Worm (Caenorhabditis elegans): ENCODE data around the gene rfc-4.

The rfc-4 gene

DNA sequence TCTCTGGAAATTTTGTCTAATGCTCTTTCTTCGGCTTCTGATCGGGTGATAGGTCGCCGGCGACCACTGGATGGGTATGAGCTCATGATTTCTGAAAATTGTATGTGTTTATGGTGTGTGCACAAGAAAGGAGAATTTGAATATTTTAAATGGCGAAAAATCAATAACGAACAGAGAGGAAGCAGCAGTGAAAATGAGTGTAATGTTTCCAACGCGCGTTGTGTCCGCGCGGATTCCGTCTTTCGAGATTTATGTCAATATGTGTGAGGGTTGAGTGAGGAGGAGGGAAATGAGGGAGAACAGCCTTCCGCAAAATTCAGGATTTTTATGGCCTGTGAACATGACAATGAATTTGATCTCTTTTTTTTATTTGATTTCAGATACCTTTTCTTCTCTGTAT lies 43.3 kb upstream of the rfc-4 start, which contains the start of gene flap-1:
flap-1 (minus strand) TSS at position 101 of the 400 bp plus-strand sequence.
- TF ChIP-seq Y55F3AM.14 (GFP tag; optimal IDR thresholded peaks at IDR 0.05) (no peak), egl-27 (tag; optimal IDR thresholded peaks at IDR 0.05) (no peak), aly-2 (tag; optimal IDR thresholded peaks at IDR 0.05) (no peak), dmd-4 (tag; optimal IDR thresholded peaks at IDR 0.05) (no peak), sem-4 (tag; optimal IDR thresholded peaks at IDR 0.05) (no peak)

DNA sequence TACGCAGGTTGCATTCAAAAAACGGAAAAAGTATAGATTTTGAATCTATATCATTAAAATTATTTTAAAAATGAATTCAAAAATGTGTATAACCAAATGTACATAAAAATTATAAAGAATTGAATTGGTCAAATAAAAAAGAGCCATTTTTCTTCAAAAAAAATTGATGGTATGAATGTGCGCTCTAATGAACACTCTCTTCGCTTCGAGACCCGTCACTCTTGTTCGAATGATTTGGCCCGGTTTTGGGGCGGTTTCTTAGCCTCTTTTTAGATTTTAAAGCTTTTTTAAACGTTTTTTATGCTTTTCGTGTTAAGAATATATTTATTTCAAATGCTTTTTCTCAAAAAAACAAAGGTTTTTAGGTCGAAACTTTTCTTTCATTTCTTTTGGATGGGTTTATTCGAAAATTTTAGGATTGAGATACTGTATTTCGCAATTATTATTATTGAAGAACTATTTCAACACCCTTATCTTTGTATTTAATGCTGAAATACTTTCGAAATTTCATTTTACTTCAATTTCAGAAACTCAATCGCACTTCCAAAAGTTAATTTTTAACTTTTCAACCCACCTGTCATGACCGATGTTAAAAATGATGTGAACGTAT lies 42.4 kb upstream of the rfc-4 start, which contains the start of gene inf-1:
inf-1 (plus strand) TSS at position 577 of the 610 bp plus-strand sequence.
- TF ChIP-seq unc-55 (GFP tag; optimal IDR thresholded peaks at IDR 0.05) (peak; percentile 70), lsy-2 (tag; optimal IDR thresholded peaks at IDR 0.05) (peak; percentile 18 to 84), nhr-21 (tag; optimal IDR thresholded peaks at IDR 0.05) (peak; percentile 0), fos-1 (tag; optimal IDR thresholded peaks at IDR 0.05) (peak; percentile 24), alr-1 (tag; optimal IDR thresholded peaks at IDR 0.05) (no peak), nhr-23 (tag; optimal IDR thresholded peaks at IDR 0.05) (no peak), nhr-129 (tag; optimal IDR thresholded peaks at IDR 0.05) (peak; percentile 52), mab-5 (tag; optimal IDR thresholded peaks at IDR 0.05) (no peak), sem-4 (tag; optimal IDR thresholded peaks at IDR 0.05) (peak; percentile 0), C34F6.9 (tag; optimal IDR thresholded peaks at IDR 0.05) (peak; percentile 72), lin-13 (GFP tag; optimal IDR thresholded peaks at IDR 0.05) (peak; percentile 29), crh-2 (tag; optimal IDR thresholded peaks at IDR 0.05) (peak; percentile 13)

DNA sequence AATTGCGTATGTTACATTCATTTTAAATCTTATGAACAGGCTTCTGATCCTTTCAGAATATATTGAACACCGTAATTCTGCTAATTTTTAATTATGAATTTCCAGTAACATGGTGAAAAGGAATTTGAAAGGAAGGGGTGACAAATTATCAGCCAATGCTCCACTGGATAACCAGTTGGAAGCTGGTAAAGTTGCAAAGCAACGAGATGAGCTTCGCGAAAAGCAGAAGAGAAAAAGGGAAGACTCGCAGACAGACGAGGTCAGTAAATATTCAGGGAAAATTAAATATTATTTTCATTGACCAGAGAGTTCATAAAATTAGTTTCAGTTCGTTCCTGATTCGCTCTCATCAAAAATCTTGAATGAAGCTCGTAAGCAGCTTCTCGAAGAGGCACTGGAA lies 40.2 kb upstream of the rfc-4 start, which contains the start of gene byn-1:
byn-1 (plus strand) TSS at position 106 of the 400 bp plus-strand sequence.
- TF ChIP-seq dmd-4 (tag; optimal IDR thresholded peaks at IDR 0.05), result no peak

DNA sequence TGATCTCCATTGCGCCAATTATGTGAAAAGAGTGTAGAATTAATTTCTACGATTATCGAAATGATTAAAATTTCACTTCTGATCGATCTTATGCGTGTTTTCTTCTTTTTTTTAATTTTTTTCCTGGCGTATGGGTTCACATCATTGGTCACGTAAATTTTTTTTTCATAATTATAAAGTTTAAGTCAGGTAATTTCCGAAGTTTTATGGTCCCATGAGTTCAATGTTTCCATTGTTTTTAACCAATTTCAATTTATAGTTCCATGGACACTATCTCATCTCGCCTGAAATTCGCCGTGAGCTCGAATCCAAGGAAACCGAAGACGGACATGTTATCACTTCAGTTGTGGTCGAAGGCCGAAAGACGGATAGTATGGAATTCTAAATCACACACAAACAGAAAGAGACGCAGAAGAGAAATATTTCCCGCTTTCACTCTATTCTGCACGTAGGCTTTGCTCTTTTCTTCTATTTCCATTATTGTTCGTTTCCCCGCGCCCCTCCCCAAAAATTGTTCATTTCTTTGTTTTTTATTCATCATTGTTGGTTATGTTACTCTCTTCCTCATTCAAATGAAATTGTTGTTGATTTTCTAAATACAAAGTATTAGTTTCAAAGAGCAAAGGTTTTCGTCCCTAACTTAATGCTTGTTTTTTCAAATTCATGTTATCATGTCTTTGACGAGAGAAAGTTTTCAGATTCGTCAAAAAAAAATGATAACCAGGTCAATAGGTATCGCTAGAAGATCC lies 36.6 kb upstream of the rfc-4 start, which contains the start of the genes F57B9.8 and coq-2:
F57B9.8 (minus strand) TSS at position 51 of the 749 bp plus-strand sequence.
coq-2 (plus strand) TSS at position 699 of the 749 bp plus-strand sequence.
- TF ChIP-seq nhr-77 (tag; optimal IDR thresholded peaks at IDR 0.05) (no peak), C34F6.9 (tag; optimal IDR thresholded peaks at IDR 0.05) (peak; percentile 2), unc-55 (GFP tag; optimal IDR thresholded peaks at IDR 0.05) (no peak), nhr-25 (tag; optimal IDR thresholded peaks at IDR 0.05) (no peak), F13H6.1 (tag; optimal IDR thresholded peaks at IDR 0.05) (no peak)

DNA sequence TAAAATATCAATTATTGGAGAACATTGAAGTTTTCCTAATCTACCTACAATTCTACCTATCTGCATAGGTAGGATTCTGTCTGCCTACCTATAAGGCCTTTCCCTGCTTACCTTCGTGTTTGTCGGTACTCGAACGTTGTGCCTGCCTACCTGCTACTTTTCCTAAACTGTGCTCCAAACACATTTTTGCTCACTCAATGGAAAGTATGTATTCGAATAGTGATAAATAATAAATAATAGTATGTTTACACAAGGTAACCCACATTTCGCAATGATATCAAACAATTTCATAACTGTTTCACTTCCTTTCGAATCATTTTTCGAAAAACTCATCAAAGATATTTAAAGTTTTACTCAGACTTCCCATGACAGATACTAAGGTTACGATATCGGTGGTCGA lies 32.5 kb upstream of the rfc-4 start, which contains the start of gene F57B9.3:
F57B9.3 (plus strand) TSS at position 301 of the 400 bp plus-strand sequence.
- TF ChIP-seq elt-1 (tag; optimal IDR thresholded peaks at IDR 0.05), result no peak
- no peak for TF ChIP-seq Y55F3AM.14 (GFP tag; optimal IDR thresholded peaks at IDR 0.05)
- no peak for TF ChIP-seq ZK546.5 (tag; optimal IDR thresholded peaks at IDR 0.05)
- TF ChIP-seq ztf-11 (tag; optimal IDR thresholded peaks at IDR 0.05), result no peak
- no peak for TF ChIP-seq peb-1 (tag; optimal IDR thresholded peaks at IDR 0.05)
- TF ChIP-seq nhr-10 (tag; optimal IDR thresholded peaks at IDR 0.05), result no peak
- no peak for TF ChIP-seq nhr-77 (tag; optimal IDR thresholded peaks at IDR 0.05)
- TF ChIP-seq lin-39 (tag; optimal IDR thresholded peaks at IDR 0.05), result no peak
- TF ChIP-seq lsy-2 (tag; optimal IDR thresholded peaks at IDR 0.05), result no peak
- TF ChIP-seq nhr-25 (tag; optimal IDR thresholded peaks at IDR 0.05), result no peak
- no peak for TF ChIP-seq skn-1 (tag; optimal IDR thresholded peaks at IDR 0.05)
- no peak for TF ChIP-seq gmeb-1 (tag; optimal IDR thresholded peaks at IDR 0.05)
- TF ChIP-seq nhr-11 (tag; optimal IDR thresholded peaks at IDR 0.05), result no peak
- no peak for TF ChIP-seq blmp-1 (tag; optimal IDR thresholded peaks at IDR 0.05; ENCODE audit: insufficient read depth)
- TF ChIP-seq mdl-1 (tag; optimal IDR thresholded peaks at IDR 0.05), result no peak
- TF ChIP-seq unc-39 (tag; optimal IDR thresholded peaks at IDR 0.05), result no peak
- no peak for TF ChIP-seq dmd-4 (tag; optimal IDR thresholded peaks at IDR 0.05)
- no peak for TF ChIP-seq lin-13 (GFP tag; optimal IDR thresholded peaks at IDR 0.05)
- TF ChIP-seq ztf-1 (GFP tag; conservative IDR thresholded peaks at IDR 0.05), result no peak

All from whole organism, L2 larva.